Worm (Caenorhabditis elegans) whole organism, midembryonic: Measurements from ENCODE around the gene ZK1290.11.

Source experiments
- cog-1 ChIP-seq: sonication (generic microtip); optimal IDR thresholded peaks from 2 replicates; lab custom pipeline; 2016; ENCODE audit warnings: missing genetic modification characterization, missing compliant biosample characterization
- ref-1 ChIP-seq: fragments of 200-800 bp; sonication (Bioruptor generic); conservative IDR thresholded peaks from 2 replicates; pipeline ENCODE4 v1.3.6; 2022; ENCODE audit warnings: missing genetic modification reagents, missing genetic modification characterization, missing compliant biosample characterization
- ztf-29 ChIP-seq: fragments of 200-800 bp; sonication (Bioruptor generic); IDR thresholded peaks from 2 replicates; pipeline ENCODE4 v1.3.6; 2022; ENCODE audit warnings: missing genetic modification reagents, missing genetic modification characterization, missing compliant biosample characterization

DNA sequence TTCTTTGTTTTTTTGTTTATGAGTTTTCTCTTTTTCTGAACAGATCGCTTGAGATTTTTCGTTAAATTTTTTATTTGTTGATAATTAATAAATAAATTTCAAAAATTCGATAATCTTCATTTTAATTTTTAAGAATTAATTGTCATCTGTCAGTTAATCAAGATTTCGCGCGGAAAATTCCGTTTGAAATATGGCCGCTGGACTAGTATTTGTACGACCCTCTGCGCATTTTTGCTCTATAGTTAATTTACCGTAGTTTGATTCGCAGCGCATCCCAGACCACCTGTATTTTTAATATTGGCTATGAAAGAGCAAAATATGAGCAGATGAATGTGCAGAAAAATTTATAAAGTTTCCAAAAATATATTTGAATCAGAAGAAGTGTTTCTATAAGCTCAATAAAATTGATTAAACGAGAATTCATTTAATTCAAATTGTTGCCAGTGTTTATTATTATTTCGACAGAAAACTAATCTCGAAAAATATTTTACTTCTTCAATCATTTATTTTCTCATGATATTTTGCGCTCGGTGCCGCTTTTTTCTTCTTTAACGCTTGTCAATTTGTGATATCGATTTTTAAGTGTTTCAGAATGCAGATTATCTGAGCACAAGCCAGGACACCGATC is 23.7 kb downstream of the ZK1290.11 start, which contains the start of gene nfi-1:
- no peak for TF ChIP-seq ztf-29
- no peak for TF ChIP-seq cog-1 (tag; lab: Kevin White, UChicago)
- TF ChIP-seq ref-1 (GFP tag; lab: Robert Waterston, UW) = no peak
